Fruit fly (Drosophila melanogaster) S2 (cell line): Measurements from ENCODE around the gene brat.

Source experiments
- CG8478 ChIP-seq: fragments of >200 bp; optimal IDR thresholded peaks from 2 replicates; lab custom pipeline; 2018
- CTCF ChIP-seq, 2 experiments: fragments of >200 bp; optimal IDR thresholded peaks; 2 replicates each; lab custom pipeline; 2018

dm6 chr2L:19140984-19141262 is 7.3 kb downstream of the brat start:
- TF ChIP-seq CG8478 (lab: Kevin White, UChicago): no peak
- no peak for TF ChIP-seq CTCF (optimal IDR thresholded peaks at IDR 0.05; lab: Kevin White, UChicago)
